Worm (Caenorhabditis elegans) whole organism, midembryonic: ENCODE measurements around the gene C25F6.8.

Source experiments
- T22C8.4 ChIP-seq: fragments of 200-800 bp; sonication (Bioruptor generic); IDR thresholded peaks from 2 replicates; pipeline ENCODE4 v1.3.6; 2022; ENCODE audit warnings: missing genetic modification characterization, missing compliant biosample characterization
- cog-1 ChIP-seq: sonication (generic microtip); optimal IDR thresholded peaks from 2 replicates; lab custom pipeline; 2016; ENCODE audit warnings: missing genetic modification characterization, missing compliant biosample characterization
- flt-1 ChIP-seq: fragments of 200-800 bp; sonication (Bioruptor generic); IDR thresholded peaks from 2 replicates; pipeline ENCODE4 v1.3.6; 2022; ENCODE audit warnings: missing genetic modification characterization, missing compliant biosample characterization
- klf-2 ChIP-seq: fragments of 200-800 bp; sonication (Bioruptor generic); conservative IDR thresholded peaks from 2 replicates; pipeline ENCODE4 v1.3.6; 2022; ENCODE audit warnings: missing genetic modification reagents, missing genetic modification characterization, missing compliant biosample characterization
- med-1 ChIP-seq: sonication (generic microtip); optimal IDR thresholded peaks from 2 replicates; lab custom pipeline; 2017; ENCODE audit warnings: missing genetic modification characterization, mild to moderate bottlenecking, missing compliant biosample characterization, antibody characterized with exemption, missing genetic modification reagents; ENCODE audit not compliant: insufficient read depth
- ref-1 ChIP-seq: fragments of 200-800 bp; sonication (Bioruptor generic); conservative IDR thresholded peaks from 2 replicates; pipeline ENCODE4 v1.3.6; 2022; ENCODE audit warnings: missing genetic modification reagents, missing genetic modification characterization, missing compliant biosample characterization
- tab-1 ChIP-seq: fragments of 200-800 bp; sonication (Bioruptor generic); IDR thresholded peaks from 2 replicates; pipeline ENCODE4 v1.3.6; 2022; ENCODE audit warnings: missing genetic modification characterization, missing compliant biosample characterization
- ztf-23 ChIP-seq: fragments of 200-800 bp; sonication (Bioruptor generic); IDR thresholded peaks from 2 replicates; pipeline ENCODE4 v1.3.6; 2022; ENCODE audit warnings: missing genetic modification reagents, missing genetic modification characterization, missing compliant biosample characterization
- ztf-29 ChIP-seq: fragments of 200-800 bp; sonication (Bioruptor generic); IDR thresholded peaks from 2 replicates; pipeline ENCODE4 v1.3.6; 2022; ENCODE audit warnings: missing genetic modification reagents, missing genetic modification characterization, missing compliant biosample characterization

Gene C25F6.8

DNA sequence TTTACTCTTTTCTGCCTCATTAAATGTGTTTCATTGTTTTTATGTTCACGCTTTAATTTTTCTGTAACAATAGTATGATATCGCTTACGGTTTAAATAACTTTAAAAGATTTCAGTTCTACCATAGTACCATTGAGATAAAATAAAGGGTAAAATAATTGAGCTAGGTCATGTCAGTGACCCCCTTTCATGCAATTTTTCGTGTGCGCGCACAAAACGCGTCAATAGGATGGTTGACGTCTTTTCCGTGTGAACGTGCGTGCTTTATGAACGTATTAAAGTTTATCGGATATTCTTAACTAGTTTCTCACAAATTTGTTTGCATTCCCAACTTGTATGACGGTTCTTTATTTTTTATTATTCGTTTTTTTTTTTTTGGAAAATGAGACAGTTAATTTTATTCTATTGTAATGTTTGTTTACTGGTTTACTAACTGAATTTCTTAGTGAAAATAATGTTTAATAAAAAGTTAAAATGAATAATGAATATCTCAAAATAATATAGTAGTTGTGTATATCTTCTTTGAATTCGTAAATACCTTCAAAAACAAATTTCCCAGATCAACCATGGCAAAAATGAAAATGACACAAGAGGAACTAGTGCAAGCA lies 38.0 kb downstream of the C25F6.8 start, which contains the start of gene C25F6.1:
Gene C25F6.1, plus strand, starts transcription at position 557 of the 607 bp plus-strand sequence.
- TF ChIP-seq ztf-29 (GFP tag; lab: Robert Waterston, UW) (no peak), tab-1 (GFP tag; lab: Robert Waterston, UW) (no peak), cog-1 (tag; lab: Kevin White, UChicago) (no peak), klf-2 (GFP tag; lab: Robert Waterston, UW) (no peak), med-1 (GFP tag; lab: Kevin White, UChicago) (no peak), T22C8.4 (GFP tag; lab: Robert Waterston, UW) (no peak), ztf-23 (GFP tag; lab: Robert Waterston, UW) (no peak), ref-1 (GFP tag; lab: Robert Waterston, UW) (no peak), flt-1 (GFP tag; lab: Robert Waterston, UW) (no peak)

DNA sequence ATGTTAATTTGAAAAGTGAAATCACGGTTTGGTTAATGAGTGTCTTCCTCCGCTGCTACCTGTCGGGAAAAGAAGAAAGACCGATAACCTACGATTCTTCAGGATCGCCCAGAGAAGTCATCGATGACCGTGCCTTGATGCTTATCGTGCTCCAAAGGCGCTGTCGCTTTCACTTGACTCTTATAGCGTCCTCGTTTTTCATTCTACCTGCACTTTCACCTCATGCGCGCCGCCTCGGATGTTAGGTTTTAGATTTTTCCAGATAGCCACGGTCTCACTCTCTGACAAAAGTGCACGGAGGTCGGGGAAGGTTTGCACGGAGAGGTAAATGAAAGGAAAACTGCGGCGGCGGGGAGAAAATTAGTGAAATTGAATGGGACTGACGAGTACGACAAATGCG lies 40.8 kb downstream of the C25F6.8 start:
- TF ChIP-seq cog-1 (tag; lab: Kevin White, UChicago): no peak
- TF ChIP-seq flt-1 (GFP tag; lab: Robert Waterston, UW): no peak
- no peak for TF ChIP-seq ztf-29 (GFP tag; lab: Robert Waterston, UW)
- no peak for TF ChIP-seq ztf-23 (GFP tag; lab: Robert Waterston, UW)
- TF ChIP-seq med-1 (GFP tag; lab: Kevin White, UChicago): no peak
- no peak for TF ChIP-seq klf-2 (GFP tag; lab: Robert Waterston, UW)
- no peak for TF ChIP-seq tab-1 (GFP tag; lab: Robert Waterston, UW)
- TF ChIP-seq ref-1 (GFP tag; lab: Robert Waterston, UW): no peak
- TF ChIP-seq T22C8.4 (GFP tag; lab: Robert Waterston, UW): no peak

DNA sequence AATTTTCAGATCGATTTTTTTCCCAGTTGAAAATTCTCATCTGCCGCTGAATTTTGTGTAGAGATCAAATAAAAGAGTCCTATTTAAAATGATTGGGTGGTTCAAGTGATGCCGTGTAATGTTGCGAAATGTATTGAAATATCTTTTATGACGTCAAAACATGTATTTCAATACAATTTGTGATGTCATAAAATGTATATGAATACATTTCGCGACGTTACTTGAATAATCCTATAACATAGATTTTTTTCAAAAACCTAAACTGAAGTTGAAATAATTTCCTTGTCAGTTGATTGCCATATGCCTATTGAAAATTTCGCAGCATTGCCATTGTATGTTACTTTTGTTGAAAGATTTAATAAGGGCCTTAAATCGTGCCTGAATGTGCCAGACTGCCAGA lies 41.5 kb downstream of the C25F6.8 start, which contains the start of gene F55D1.1:
Gene F55D1.1, plus strand, starts transcription at position 301 of the 400 bp plus-strand sequence.
- TF ChIP-seq flt-1 (GFP tag; lab: Robert Waterston, UW): no peak
- no peak for TF ChIP-seq ztf-23 (GFP tag; lab: Robert Waterston, UW)
- no peak for TF ChIP-seq tab-1 (GFP tag; lab: Robert Waterston, UW)
- no peak for TF ChIP-seq ref-1 (GFP tag; lab: Robert Waterston, UW)

DNA sequence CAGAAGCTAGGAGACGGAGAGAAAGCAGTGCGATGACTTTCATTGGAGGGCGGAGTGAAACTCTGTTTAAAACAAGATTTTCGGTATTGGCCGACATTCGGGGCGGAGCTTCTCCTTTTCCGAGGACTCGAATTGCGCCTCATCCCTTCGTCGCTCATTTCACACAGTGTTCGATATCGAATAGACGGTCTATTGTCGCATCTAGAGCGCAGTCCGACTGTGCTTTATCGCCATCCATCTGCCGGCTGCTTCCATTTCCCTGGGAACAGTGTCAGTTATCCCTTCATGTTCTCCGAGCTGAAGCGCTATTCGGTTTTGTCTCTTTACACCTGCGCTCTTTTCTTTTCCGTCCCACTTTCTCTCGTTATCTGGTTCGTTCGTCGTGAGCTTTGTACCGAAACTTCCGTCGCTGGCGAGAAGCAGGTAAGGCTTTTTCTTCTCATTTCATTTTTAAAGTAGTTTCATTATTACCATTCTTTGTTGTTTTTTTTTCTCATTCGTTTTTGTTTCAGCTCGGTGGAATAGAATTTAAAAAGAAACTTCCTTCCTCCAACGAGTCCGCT lies 44.9 kb downstream of the C25F6.8 start, which contains the start of the genes bus-8A and bus-8B:
Gene bus-8A, plus strand, starts transcription at position 96 of the 563 bp plus-strand sequence.
Gene bus-8B, plus strand, starts transcription at position 513 of the 563 bp plus-strand sequence.
- no peak for TF ChIP-seq ref-1 (GFP tag; lab: Robert Waterston, UW)
- TF ChIP-seq ztf-23 (GFP tag; lab: Robert Waterston, UW): no peak
